Worm (Caenorhabditis elegans) whole organism, L4/young adult: ENCODE data around the gene K11H3.8.

Source experiments
- W03F9.2 ChIP-seq: fragments of 150-350 bp; optimal IDR thresholded peaks from 2 replicates; lab custom pipeline; 2014; ENCODE audit warnings: missing biosample characterization, missing genetic modification characterization
- dao-5 ChIP-seq: sonication (generic microtip); optimal IDR thresholded peaks from 2 replicates; lab custom pipeline; 2016; ENCODE audit warnings: missing genotype, missing genetic modification characterization, moderate library complexity, missing compliant biosample characterization
- him-1 ChIP-seq: sonication (generic microtip); optimal IDR thresholded peaks from 2 replicates; lab custom pipeline; 2016; ENCODE audit warnings: missing genotype, missing genetic modification reagents, missing genetic modification characterization, missing compliant biosample characterization

K11H3.8 gene

DNA sequence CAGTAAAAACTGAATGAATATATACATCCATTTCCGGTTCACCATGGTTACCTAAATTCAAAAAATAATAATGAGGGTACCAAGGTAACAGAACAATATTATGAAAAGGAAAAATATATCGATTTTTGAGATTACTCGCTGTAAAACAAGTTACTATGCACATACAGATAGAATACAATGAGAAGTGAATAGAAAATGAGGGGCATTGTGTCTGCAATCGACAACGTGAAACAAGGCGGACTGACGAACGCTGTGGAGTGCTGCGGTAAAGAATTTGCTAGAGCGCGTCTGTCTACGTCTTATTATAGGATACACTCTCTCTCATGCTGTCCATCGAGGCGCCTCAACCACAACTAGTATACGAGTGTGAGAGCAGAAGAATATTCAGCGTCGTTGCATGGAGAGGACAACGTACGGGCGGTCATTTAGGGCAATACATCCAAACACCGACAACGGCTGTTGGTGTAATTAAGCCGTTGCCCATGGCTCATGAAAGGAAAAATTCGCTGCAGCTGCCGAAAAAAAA is 17.8 kb upstream of the K11H3.8 start, which contains the start of gene cnx-1:
cnx-1 (minus strand) TSS at position 51 of the 526 bp plus-strand sequence.
- no peak for TF ChIP-seq dao-5 (tag; lab: Kevin White, UChicago)
- TF ChIP-seq W03F9.2 (tag; lab: Kevin White, UChicago) = no peak
- no peak for TF ChIP-seq him-1 (tag; lab: Kevin White, UChicago)

- TF ChIP-seq W03F9.2 (tag; lab: Kevin White, UChicago) (peak; percentile 61), dao-5 (tag; lab: Kevin White, UChicago) (no peak)
Measured at ce11 chrIII:9817894-9818293, 17.1 kb upstream of the K11H3.8 start.

- TF ChIP-seq W03F9.2 (tag; lab: Kevin White, UChicago) = no peak
- TF ChIP-seq dao-5 (tag; lab: Kevin White, UChicago) = no peak
- no peak for TF ChIP-seq him-1 (tag; lab: Kevin White, UChicago)
Measured at ce11 chrIII:9818763-9819162, 16.2 kb upstream of the K11H3.8 start, which contains the start of gene panl-3. panl-3 (plus strand) TSS chrIII:9819056.

DNA sequence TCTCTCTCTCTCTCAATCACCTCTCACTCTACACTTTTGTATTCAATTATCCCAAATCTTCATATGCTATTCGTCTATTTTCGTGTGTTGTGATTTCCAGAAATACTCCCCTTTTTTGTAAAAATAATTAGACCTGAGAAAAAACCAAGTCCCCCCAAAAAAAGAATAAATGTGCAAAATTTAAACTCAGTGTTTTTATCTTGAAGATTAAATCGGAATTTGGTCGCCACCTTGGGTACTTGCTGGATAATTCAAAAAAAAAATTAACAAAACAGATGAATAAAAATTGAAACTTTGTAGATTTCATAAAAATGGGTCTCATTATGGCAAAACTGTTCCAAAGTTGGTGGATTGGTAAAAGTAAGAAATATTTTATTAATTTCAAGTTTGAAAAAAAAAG is 12.0 kb upstream of the K11H3.8 start, which contains the start of gene arl-5:
arl-5 (plus strand) TSS at position 301 of the 400 bp plus-strand sequence.
- TF ChIP-seq him-1 (tag; lab: Kevin White, UChicago) (no peak), W03F9.2 (tag; lab: Kevin White, UChicago) (no peak), dao-5 (tag; lab: Kevin White, UChicago) (no peak)

- TF ChIP-seq him-1 (tag; lab: Kevin White, UChicago) = no peak
- no peak for TF ChIP-seq dao-5 (tag; lab: Kevin White, UChicago)
- TF ChIP-seq W03F9.2 (tag; lab: Kevin White, UChicago) = no peak
Measured at ce11 chrIII:9823748-9824147, 11.2 kb upstream of the K11H3.8 start.

DNA sequence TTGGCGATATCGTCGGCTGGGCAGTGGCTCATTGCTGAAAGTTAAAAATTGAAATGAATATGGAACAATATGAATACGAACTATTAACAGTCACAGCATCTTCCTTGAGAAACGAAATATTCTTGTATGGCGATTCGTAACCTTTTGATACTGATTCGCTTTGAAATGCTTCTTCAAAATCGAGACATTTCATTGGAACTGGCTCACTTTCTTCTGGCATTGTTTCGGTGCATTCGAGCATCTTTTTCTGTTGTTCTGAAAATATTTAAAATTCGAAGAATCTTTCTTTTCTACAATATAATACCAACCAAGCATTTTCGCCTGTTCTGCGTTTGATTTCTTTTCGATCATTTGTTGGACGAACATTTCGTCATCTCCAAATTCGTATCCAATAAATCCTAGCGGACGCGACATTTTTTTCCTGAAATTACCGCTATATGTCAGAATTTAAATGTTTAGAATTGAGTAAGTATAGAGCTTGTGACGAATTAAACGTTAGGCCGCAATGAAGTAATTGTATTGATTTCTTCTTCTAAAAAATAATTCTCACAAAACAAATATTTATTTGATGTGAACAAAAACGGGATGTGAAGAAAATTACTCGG is 10.6 kb upstream of the K11H3.8 start, which contains the start of gene lin-52:
lin-52 (minus strand) TSS at position 421 of the 605 bp plus-strand sequence.
- TF ChIP-seq him-1 (tag; lab: Kevin White, UChicago) (no peak), dao-5 (tag; lab: Kevin White, UChicago) (no peak), W03F9.2 (tag; lab: Kevin White, UChicago) (no peak)

DNA sequence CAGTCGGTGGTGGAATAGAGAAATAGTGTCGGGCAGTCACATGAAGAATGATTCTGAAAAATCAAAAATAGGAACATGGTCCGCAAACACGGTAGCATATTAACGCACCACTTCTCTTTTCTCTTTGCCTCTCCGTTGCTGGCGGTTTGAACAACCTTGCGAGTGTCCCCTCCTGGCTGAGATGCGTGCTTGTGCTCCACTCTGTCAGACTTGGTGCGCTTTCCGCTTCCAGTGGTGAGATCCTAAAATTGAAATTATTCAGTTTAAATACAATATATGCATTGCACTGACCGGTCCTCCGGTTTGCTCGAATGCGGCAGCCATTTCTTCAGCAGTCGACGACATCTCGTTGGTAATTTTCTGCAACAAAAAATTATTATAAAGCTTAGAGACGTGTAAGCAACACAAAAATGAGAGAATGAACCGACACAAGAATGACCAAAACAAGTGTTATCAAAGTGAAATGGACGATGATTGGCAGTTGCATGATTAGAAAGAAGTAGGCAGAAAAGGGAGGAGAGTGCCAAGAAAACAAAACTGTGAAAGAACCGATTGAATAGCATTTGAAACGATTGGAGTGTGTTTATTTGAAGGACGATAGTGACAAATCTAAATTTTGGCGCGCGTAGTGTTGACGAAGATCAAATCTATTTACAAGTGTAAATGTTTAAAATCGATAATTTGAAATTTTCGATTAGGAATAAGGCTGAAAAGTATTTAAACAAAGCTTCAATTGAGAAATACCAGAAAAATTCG is 9.7 kb upstream of the K11H3.8 start, which contains the start of gene ZK632.9:
ZK632.9 (minus strand) TSS at position 360 of the 756 bp plus-strand sequence.
- no peak for TF ChIP-seq him-1 (tag; lab: Kevin White, UChicago)
- no peak for TF ChIP-seq dao-5 (tag; lab: Kevin White, UChicago)
- TF ChIP-seq W03F9.2 (tag; lab: Kevin White, UChicago) = no peak

DNA sequence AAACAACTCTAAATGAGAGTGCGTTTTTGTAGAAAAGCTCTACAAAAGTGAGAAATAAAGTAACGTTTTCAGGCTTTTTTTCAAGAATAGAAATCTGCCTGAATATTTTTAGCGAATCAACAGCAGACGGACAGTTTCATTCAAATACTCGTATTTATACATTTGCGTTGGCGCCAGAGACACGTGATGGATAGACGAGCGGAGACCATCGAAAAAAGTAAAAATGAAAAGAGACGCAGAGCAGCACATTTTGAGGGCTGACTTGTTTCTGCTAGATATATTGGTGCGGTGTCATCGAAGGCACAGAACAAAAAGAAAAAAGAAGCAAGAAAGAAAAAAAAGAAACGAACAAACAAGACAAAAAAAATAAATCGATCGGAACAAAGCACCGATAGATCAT is 9.0 kb upstream of the K11H3.8 start:
- TF ChIP-seq dao-5 (tag; lab: Kevin White, UChicago) (no peak), W03F9.2 (tag; lab: Kevin White, UChicago) (no peak), him-1 (tag; lab: Kevin White, UChicago) (no peak)

- TF ChIP-seq him-1 (tag; lab: Kevin White, UChicago) (no peak), dao-5 (tag; lab: Kevin White, UChicago) (no peak), W03F9.2 (tag; lab: Kevin White, UChicago) (peak; percentile 85)
Measured at ce11 chrIII:9827163-9827951, 7.6 kb upstream of the K11H3.8 start, which contains the start of the genes ZK632.10 and ZK632.11. ZK632.10 (minus strand) TSS chrIII:9827722. ZK632.11 (plus strand) TSS chrIII:9827915.

- no peak for TF ChIP-seq him-1 (tag; lab: Kevin White, UChicago)
Measured at ce11 chrIII:9830502-9830901, 4.5 kb upstream of the K11H3.8 start, which contains the start of gene ZK632.12. ZK632.12 (plus strand) TSS chrIII:9830802.

DNA sequence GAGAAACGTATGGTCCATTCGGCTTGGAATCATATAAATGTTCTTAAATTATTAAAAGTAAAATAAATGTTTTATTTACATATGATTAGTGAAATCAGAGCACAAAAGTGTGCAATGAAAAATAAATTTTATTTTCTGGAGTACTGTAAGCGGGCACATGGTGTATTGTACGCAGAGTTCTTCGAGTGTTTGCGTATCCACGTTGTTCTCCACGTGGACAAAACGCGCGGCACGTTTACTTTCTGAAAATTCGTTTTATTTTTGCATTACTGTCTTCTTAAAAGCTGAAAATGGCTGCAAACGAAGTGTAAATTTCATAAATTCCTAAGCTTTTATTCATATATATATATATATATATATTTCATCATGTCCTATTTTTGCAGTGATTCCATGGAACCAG is 2.4 kb upstream of the K11H3.8 start:
- TF ChIP-seq him-1 (tag; lab: Kevin White, UChicago) (no peak), dao-5 (tag; lab: Kevin White, UChicago) (no peak), W03F9.2 (tag; lab: Kevin White, UChicago) (no peak)

DNA sequence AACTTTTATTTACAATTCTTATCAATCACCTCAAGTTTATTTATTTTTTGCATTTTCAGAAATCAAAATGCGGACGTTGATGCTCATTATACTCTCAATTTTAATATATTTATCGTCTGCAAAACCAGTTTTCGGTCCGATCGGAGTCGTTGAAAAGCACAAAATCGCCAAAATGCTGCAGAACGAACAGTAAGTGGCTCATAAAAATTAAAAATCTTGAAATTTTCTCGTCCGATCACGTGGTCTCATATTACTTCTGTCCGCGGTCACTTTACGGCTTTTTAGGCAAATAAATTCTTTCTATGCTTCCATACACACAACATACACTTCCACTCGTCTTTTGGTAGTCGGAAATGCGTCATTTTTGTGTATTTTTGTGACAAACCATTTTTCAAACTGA is 8.7 kb downstream of the K11H3.8 start, which contains the start of gene K11H3.5:
K11H3.5 (plus strand) TSS at position 54 of the 400 bp plus-strand sequence.
- TF ChIP-seq W03F9.2 (tag; lab: Kevin White, UChicago) (no peak), dao-5 (tag; lab: Kevin White, UChicago) (no peak), him-1 (tag; lab: Kevin White, UChicago) (no peak)
